Worm (Caenorhabditis elegans) whole organism, late embryonic: ENCODE data around the gene C24H11.5.
A peak's percentile ranks its signal among the peaks of the same experiment; 100 is the strongest.

Source experiments
- C08G9.2 ChIP-seq: sonication (generic microtip); optimal IDR thresholded peaks from 2 replicates; lab custom pipeline; 2016; ENCODE audit warnings: mild to moderate bottlenecking, missing genetic modification characterization, moderate library complexity, missing compliant biosample characterization
- C38D4.7 ChIP-seq: fragments of 200-800 bp; sonication (Bioruptor generic); optimal IDR thresholded peaks from 2 replicates; lab custom pipeline; 2018; ENCODE audit warnings: mild to moderate bottlenecking, missing genetic modification characterization, moderate library complexity, missing compliant biosample characterization
- K02D7.2 ChIP-seq: sonication (generic microtip); optimal IDR thresholded peaks from 2 replicates; lab custom pipeline; 2017; ENCODE audit warnings: mild to moderate bottlenecking, missing genetic modification characterization, missing compliant biosample characterization
- K09A11.1 ChIP-seq: sonication (generic microtip); optimal IDR thresholded peaks from 2 replicates; lab custom pipeline; 2017; ENCODE audit warnings: antibody characterized with exemption, mild to moderate bottlenecking, missing genetic modification characterization, missing compliant biosample characterization; ENCODE audit not compliant: insufficient read depth
- Y22D7AL.16 ChIP-seq: sonication (generic microtip); optimal IDR thresholded peaks from 2 replicates; lab custom pipeline; 2016; ENCODE audit warnings: missing genetic modification characterization, missing compliant biosample characterization
- ahr-1 ChIP-seq: sonication (generic microtip); optimal IDR thresholded peaks from 2 replicates; lab custom pipeline; 2016; ENCODE audit warnings: missing genetic modification characterization, missing compliant biosample characterization
- ama-1 ChIP-seq: fragments of 150-350 bp; optimal IDR thresholded peaks from 2 replicates; lab custom pipeline; 2014
- ceh-18 ChIP-seq: sonication (generic microtip); optimal IDR thresholded peaks from 2 replicates; lab custom pipeline; 2016; ENCODE audit warnings: missing genetic modification characterization, missing compliant biosample characterization
- ceh-19 ChIP-seq: fragments of 200-800 bp; sonication (Bioruptor generic); optimal IDR thresholded peaks from 2 replicates; lab custom pipeline; 2018; ENCODE audit warnings: mild to moderate bottlenecking, missing genetic modification characterization, missing compliant biosample characterization
- ceh-2 ChIP-seq: sonication (generic microtip); optimal IDR thresholded peaks from 2 replicates; lab custom pipeline; 2016; ENCODE audit warnings: missing genotype, missing genetic modification characterization, missing compliant biosample characterization
- ceh-31 ChIP-seq: sonication (generic microtip); optimal IDR thresholded peaks from 2 replicates; lab custom pipeline; 2016; ENCODE audit warnings: missing genetic modification characterization, missing compliant biosample characterization
- ceh-48 ChIP-seq: sonication (generic microtip); optimal IDR thresholded peaks from 2 replicates; lab custom pipeline; 2016; ENCODE audit warnings: missing genetic modification characterization, inconsistent platforms, missing compliant biosample characterization
- ceh-9 ChIP-seq: sonication (generic microtip); optimal IDR thresholded peaks from 2 replicates; lab custom pipeline; 2016; ENCODE audit warnings: mild to moderate bottlenecking, missing genetic modification characterization, inconsistent platforms, missing compliant biosample characterization
- dmd-4 ChIP-seq: sonication (generic microtip); optimal IDR thresholded peaks from 2 replicates; lab custom pipeline; 2016; ENCODE audit warnings: borderline replicate concordance, missing genetic modification characterization, missing compliant biosample characterization
- dve-1 ChIP-seq: sonication (generic microtip); optimal IDR thresholded peaks from 2 replicates; lab custom pipeline; 2017; ENCODE audit warnings: antibody characterized with exemption, mild to moderate bottlenecking, missing genetic modification characterization, missing compliant biosample characterization
- eyg-1 ChIP-seq: sonication (generic microtip); optimal IDR thresholded peaks from 2 replicates; lab custom pipeline; 2016; ENCODE audit warnings: missing genotype, missing genetic modification characterization, missing compliant biosample characterization
- gmeb-2 ChIP-seq: sonication (generic microtip); optimal IDR thresholded peaks from 2 replicates; lab custom pipeline; 2016; ENCODE audit warnings: missing genetic modification characterization, inconsistent platforms, missing compliant biosample characterization
- hlh-13 ChIP-seq: fragments of 200-800 bp; sonication (Bioruptor generic); optimal IDR thresholded peaks from 2 replicates; lab custom pipeline; 2018; ENCODE audit warnings: mild to moderate bottlenecking, missing genetic modification characterization, missing compliant biosample characterization
- hlh-15 ChIP-seq: sonication (generic microtip); optimal IDR thresholded peaks from 2 replicates; lab custom pipeline; 2016; ENCODE audit warnings: missing genetic modification characterization, missing compliant biosample characterization
- hlh-6 ChIP-seq: sonication (generic microtip); optimal IDR thresholded peaks from 2 replicates; lab custom pipeline; 2016; ENCODE audit warnings: missing genotype, missing genetic modification characterization, missing compliant biosample characterization
- lim-6 ChIP-seq: sonication (generic microtip); optimal IDR thresholded peaks from 2 replicates; lab custom pipeline; 2016; ENCODE audit warnings: missing genetic modification characterization, missing compliant biosample characterization
- lin-11 ChIP-seq: fragments of 200-800 bp; sonication (Bioruptor generic); optimal IDR thresholded peaks from 2 replicates; lab custom pipeline; 2018; ENCODE audit warnings: mild to moderate bottlenecking, missing genetic modification characterization, missing compliant biosample characterization
- madf-2 ChIP-seq: sonication (generic microtip); optimal IDR thresholded peaks from 2 replicates; lab custom pipeline; 2017; ENCODE audit warnings: missing genetic modification characterization, missing compliant biosample characterization
- mec-3 ChIP-seq: sonication (generic microtip); optimal IDR thresholded peaks from 2 replicates; lab custom pipeline; 2016; ENCODE audit warnings: borderline replicate concordance, missing genetic modification characterization, missing compliant biosample characterization
- nhr-11 ChIP-seq: fragments of 150-350 bp; optimal IDR thresholded peaks from 2 replicates; lab custom pipeline; 2014; ENCODE audit warnings: missing biosample characterization, missing genetic modification characterization
- nhr-232 ChIP-seq: sonication (generic microtip); optimal IDR thresholded peaks from 2 replicates; lab custom pipeline; 2016; ENCODE audit warnings: missing genetic modification characterization, missing compliant biosample characterization
- odd-2 ChIP-seq: sonication (generic microtip); optimal IDR thresholded peaks from 2 replicates; lab custom pipeline; 2017; ENCODE audit warnings: antibody characterized with exemption, mild to moderate bottlenecking, missing genetic modification characterization, missing compliant biosample characterization
- pax-1 ChIP-seq: fragments of 150-350 bp; optimal IDR thresholded peaks from 2 replicates; lab custom pipeline; 2014; ENCODE audit warnings: missing biosample characterization, missing genetic modification characterization
- pros-1 ChIP-seq: fragments of 150-350 bp; optimal IDR thresholded peaks from 2 replicates; lab custom pipeline; 2014; ENCODE audit warnings: missing biosample characterization, missing genetic modification reagents, missing genetic modification characterization
- ref-2 ChIP-seq: sonication (generic microtip); optimal IDR thresholded peaks from 2 replicates; lab custom pipeline; 2016; ENCODE audit warnings: missing genetic modification characterization, missing compliant biosample characterization
- rnt-1 ChIP-seq: sonication (generic microtip); optimal IDR thresholded peaks from 2 replicates; lab custom pipeline; 2016; ENCODE audit warnings: missing genetic modification characterization, missing compliant biosample characterization
- sdc-2 ChIP-seq: sonication (generic microtip); optimal IDR thresholded peaks from 2 replicates; lab custom pipeline; 2016; ENCODE audit warnings: missing genotype, missing genetic modification characterization, missing compliant biosample characterization
- sox-2 ChIP-seq: fragments of 200-800 bp; sonication (Bioruptor generic); IDR thresholded peaks from 2 replicates; pipeline ENCODE4 v1.3.6; 2022; ENCODE audit warnings: missing genetic modification reagents, missing genetic modification characterization, missing compliant biosample characterization
- sox-4 ChIP-seq: sonication (generic microtip); optimal IDR thresholded peaks from 2 replicates; lab custom pipeline; 2017; ENCODE audit warnings: mild to moderate bottlenecking, missing genetic modification characterization, inconsistent platforms, missing compliant biosample characterization
- tbx-2 ChIP-seq: sonication (generic microtip); optimal IDR thresholded peaks from 2 replicates; lab custom pipeline; 2016; ENCODE audit warnings: missing genetic modification characterization, missing compliant biosample characterization
- tbx-7 ChIP-seq: sonication (generic microtip); optimal IDR thresholded peaks from 2 replicates; lab custom pipeline; 2016; ENCODE audit warnings: missing genotype, missing genetic modification characterization, missing compliant biosample characterization
- ttx-3 ChIP-seq: sonication (generic microtip); optimal IDR thresholded peaks from 2 replicates; lab custom pipeline; 2016; ENCODE audit warnings: missing genetic modification reagents, missing genetic modification characterization, missing compliant biosample characterization
- unc-3 ChIP-seq, 2 experiments: fragments of 200-800 bp in 1 of 2; sonication (Bioruptor generic) in 1 of 2; sonication (generic microtip) in 1 of 2; conservative IDR thresholded peaks in 1 of 2; optimal IDR thresholded peaks in 1 of 2; 2 replicates each; pipeline versions ENCODE4 v1.3.6 to Lab custom; 2016 to 2022; ENCODE audit warnings: missing compliant biosample characterization in 2 of 2, missing genetic modification characterization in 2 of 2, missing genetic modification reagents in 1 of 2
- unc-42 ChIP-seq: sonication (generic microtip); optimal IDR thresholded peaks from 2 replicates; lab custom pipeline; 2016; ENCODE audit warnings: missing genotype, missing genetic modification characterization, missing compliant biosample characterization
- zip-5 ChIP-seq: sonication (generic microtip); optimal IDR thresholded peaks from 2 replicates; lab custom pipeline; 2016; ENCODE audit warnings: missing genetic modification characterization, missing compliant biosample characterization
- ztf-16 ChIP-seq: sonication (generic microtip); optimal IDR thresholded peaks from 2 replicates; lab custom pipeline; 2017; ENCODE audit warnings: missing genetic modification characterization, missing compliant biosample characterization

C24H11.5 gene

DNA sequence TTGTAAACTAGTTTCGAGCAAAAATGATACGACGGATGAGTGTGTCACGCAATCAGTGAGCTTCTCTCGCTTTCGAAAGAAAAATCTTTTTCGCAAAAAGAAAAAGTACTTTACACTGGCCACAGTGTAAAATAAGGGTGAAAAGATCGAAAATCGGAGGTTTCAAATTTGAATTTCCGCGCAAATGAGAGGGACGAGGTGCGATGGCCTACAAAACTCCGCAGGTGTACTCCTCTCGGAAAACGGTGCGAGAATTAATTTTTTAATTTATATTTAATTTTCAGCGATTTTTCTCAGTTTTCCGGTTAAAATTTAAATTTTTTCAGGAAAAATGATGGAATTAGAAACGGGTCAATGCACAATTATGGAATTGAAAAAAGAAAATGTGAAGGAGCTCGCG is 33.3 kb upstream of the C24H11.5 start, which contains the start of gene mrt-2 (continued):
- peak; percentile 83 for TF ChIP-seq ref-2 (tag; lab: Kevin White, UChicago)
- TF ChIP-seq dve-1 (tag; lab: Kevin White, UChicago), result no peak

DNA sequence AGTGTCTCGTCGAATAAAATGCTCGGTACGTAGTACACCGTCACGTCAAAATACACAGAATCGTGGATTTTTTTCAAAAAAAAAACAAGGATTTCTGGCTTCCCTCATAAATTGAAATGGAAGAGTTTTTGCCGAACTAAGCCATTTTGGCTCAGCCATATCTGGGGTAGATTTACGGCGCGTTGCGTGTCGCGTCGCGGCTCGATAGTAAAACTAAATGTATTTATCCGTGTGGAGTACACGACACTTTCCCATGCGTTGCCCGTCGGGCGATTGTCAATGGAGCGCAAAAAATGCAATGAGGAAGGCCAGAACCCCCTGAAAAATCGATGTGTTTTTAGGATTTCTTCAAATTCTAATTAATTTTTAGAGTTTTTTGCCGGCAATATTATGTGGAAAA is 29.8 kb upstream of the C24H11.5 start:
- no peak for TF ChIP-seq lin-11 (tag; lab: Kevin White, UChicago)

DNA sequence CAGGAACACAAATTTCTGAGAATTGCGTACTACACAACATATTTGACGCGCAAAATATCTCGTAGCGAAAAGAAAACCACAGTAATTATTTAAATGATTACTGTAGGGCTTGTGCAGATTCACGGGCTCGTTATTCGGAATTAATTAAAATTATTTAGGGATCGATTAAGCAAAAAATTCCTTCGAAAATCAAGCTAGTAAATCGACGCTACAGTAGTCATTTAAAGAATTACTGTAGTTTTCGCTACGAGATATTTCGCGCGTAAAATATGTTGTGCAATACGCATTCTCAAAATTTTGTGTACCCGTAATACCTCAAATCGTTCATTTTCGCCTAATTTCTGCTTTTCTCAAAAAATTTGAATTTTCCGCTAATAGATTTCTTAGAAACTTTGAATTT is 29.2 kb upstream of the C24H11.5 start:
- TF ChIP-seq ahr-1, result no peak
- no peak for TF ChIP-seq zip-5 (tag; lab: Kevin White, UChicago)
- TF ChIP-seq dmd-4 (tag; lab: Kevin White, UChicago), result no peak
- TF ChIP-seq ceh-2 (tag; lab: Kevin White, UChicago), result no peak
- TF ChIP-seq tbx-2 (tag; lab: Kevin White, UChicago), result no peak
- TF ChIP-seq ceh-48, result no peak
- TF ChIP-seq pax-1, result no peak
- no peak for TF ChIP-seq ztf-16
- TF ChIP-seq Y22D7AL.16 (tag; lab: Kevin White, UChicago), result no peak
- no peak for TF ChIP-seq sdc-2
- TF ChIP-seq lim-6 (tag; lab: Kevin White, UChicago), result no peak
- no peak for TF ChIP-seq K09A11.1 (tag; lab: Kevin White, UChicago)
- no peak for TF ChIP-seq ceh-31 (tag; lab: Kevin White, UChicago)

DNA sequence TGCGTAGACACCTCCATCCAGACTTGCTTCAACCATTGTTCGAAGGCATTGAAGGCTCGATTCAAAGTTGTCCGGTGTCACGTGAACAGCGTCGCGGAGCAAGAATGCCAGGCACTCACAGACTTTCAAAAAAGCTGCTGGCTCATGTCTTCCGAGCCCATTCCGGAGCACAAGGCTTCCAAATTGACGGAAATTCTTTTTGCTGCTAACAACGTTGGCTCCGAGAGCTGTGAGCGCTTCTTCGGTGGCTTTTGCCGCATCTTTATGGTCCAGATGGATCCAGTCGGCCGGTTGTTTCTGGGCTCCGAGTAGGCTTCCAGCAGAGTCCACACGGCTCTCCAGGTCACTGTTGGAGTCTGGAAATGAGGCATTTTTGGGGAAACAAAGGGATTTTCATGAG is 22.1 kb upstream of the C24H11.5 start:
- TF ChIP-seq pax-1, result no peak
- no peak for TF ChIP-seq mec-3
- no peak for TF ChIP-seq ceh-9 (tag; lab: Kevin White, UChicago)
- no peak for TF ChIP-seq ama-1 (lab: Kevin White, UChicago)
- no peak for TF ChIP-seq tbx-7
- TF ChIP-seq pros-1 (tag; lab: Kevin White, UChicago), result no peak
- no peak for TF ChIP-seq unc-3 (GFP tag; conservative IDR thresholded peaks at IDR 0.05; lab: Robert Waterston, UW)
- no peak for TF ChIP-seq unc-3 (tag; optimal IDR thresholded peaks at IDR 0.05; lab: Kevin White, UChicago)
- no peak for TF ChIP-seq unc-42 (tag; lab: Kevin White, UChicago)
- no peak for TF ChIP-seq madf-2 (tag; lab: Kevin White, UChicago)
- no peak for TF ChIP-seq ceh-48
- no peak for TF ChIP-seq hlh-13
- TF ChIP-seq ref-2 (tag; lab: Kevin White, UChicago), result no peak
- TF ChIP-seq odd-2 (tag; lab: Kevin White, UChicago), result no peak
- no peak for TF ChIP-seq sox-4 (tag; lab: Kevin White, UChicago)
- TF ChIP-seq gmeb-2 (tag; lab: Kevin White, UChicago), result no peak
- TF ChIP-seq sox-2 (GFP tag; lab: Robert Waterston, UW), result no peak
- TF ChIP-seq C08G9.2, result no peak
- TF ChIP-seq lin-11 (tag; lab: Kevin White, UChicago), result no peak
- TF ChIP-seq K02D7.2 (tag; lab: Kevin White, UChicago), result no peak

DNA sequence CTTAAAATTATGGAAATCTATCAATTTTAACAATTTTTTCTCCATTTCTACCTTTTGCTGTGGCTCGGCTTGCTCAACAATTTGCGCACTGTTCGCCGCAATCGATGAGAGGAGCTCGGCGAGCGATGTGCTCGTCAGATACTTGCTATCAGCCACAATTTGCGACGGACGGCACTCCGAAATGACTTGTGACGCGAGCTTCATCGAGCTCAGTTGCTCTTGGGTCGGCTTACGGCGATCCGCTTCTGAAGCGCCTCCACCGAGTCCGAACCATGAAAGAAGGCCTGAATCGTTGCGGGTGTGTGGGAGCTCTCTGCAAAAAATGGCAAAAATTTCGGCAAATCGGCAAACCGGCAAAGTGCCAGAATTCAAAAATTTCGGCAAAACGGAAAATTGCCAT is 19.4 kb upstream of the C24H11.5 start:
- TF ChIP-seq pros-1 (tag; lab: Kevin White, UChicago) (no peak), K02D7.2 (tag; lab: Kevin White, UChicago) (no peak), ceh-18 (no peak), hlh-6 (tag; lab: Kevin White, UChicago) (no peak), Y22D7AL.16 (tag; lab: Kevin White, UChicago) (no peak), ceh-9 (tag; lab: Kevin White, UChicago) (no peak), nhr-11 (tag; lab: Kevin White, UChicago) (no peak), dmd-4 (tag; lab: Kevin White, UChicago) (no peak), ttx-3 (tag; lab: Kevin White, UChicago) (no peak), dve-1 (tag; lab: Kevin White, UChicago) (no peak), hlh-15 (tag; lab: Kevin White, UChicago) (no peak), nhr-232 (tag; lab: Kevin White, UChicago) (no peak), C38D4.7 (GFP tag; lab: Kevin White, UChicago) (no peak), rnt-1 (tag; lab: Kevin White, UChicago) (no peak), eyg-1 (tag; lab: Kevin White, UChicago) (no peak), ceh-19 (GFP tag; lab: Kevin White, UChicago) (no peak)
